Worm (Caenorhabditis elegans) whole organism, mixed stage, embryonic: ENCODE measurements around the gene F55C9.11.

Experiments used
- bed-3 ChIP-seq: fragments of 200-800 bp; sonication (Bioruptor generic); optimal IDR thresholded peaks from 3 replicates; lab custom pipeline; 2018; ENCODE audit warnings: mild to moderate bottlenecking, missing genetic modification characterization, moderate library complexity, missing compliant biosample characterization
- blmp-1 ChIP-seq: fragments of 150-350 bp; optimal IDR thresholded peaks from 2 replicates; lab custom pipeline; 2014; ENCODE audit warnings: missing biosample characterization, missing genetic modification characterization
- ceh-39 ChIP-seq: fragments of 150-350 bp; optimal IDR thresholded peaks from 2 replicates; lab custom pipeline; 2014; ENCODE audit warnings: missing biosample characterization, missing genetic modification characterization
- ceh-43 ChIP-seq: fragments of 200-800 bp; sonication (Bioruptor generic); optimal IDR thresholded peaks from 2 replicates; lab custom pipeline; 2018; ENCODE audit warnings: mild to moderate bottlenecking, missing genetic modification characterization, moderate library complexity, missing compliant biosample characterization
- ceh-83 ChIP-seq: fragments of 200-800 bp; sonication (Bioruptor generic); optimal IDR thresholded peaks from 2 replicates; lab custom pipeline; 2018; ENCODE audit warnings: mild to moderate bottlenecking, missing genetic modification characterization, missing compliant biosample characterization
- ces-1 ChIP-seq: fragments of 150-350 bp; optimal IDR thresholded peaks from 2 replicates; lab custom pipeline; 2014; ENCODE audit warnings: missing biosample characterization, missing genetic modification reagents, missing genetic modification characterization
- cnd-1 ChIP-seq: fragments of 200-800 bp; sonication (Bioruptor generic); optimal IDR thresholded peaks from 2 replicates; lab custom pipeline; 2018; ENCODE audit warnings: mild to moderate bottlenecking, missing genetic modification characterization, missing compliant biosample characterization
- drap-1 ChIP-seq: fragments of 200-800 bp; sonication (Bioruptor generic); optimal IDR thresholded peaks from 3 replicates; lab custom pipeline; 2018; ENCODE audit warnings: mild to moderate bottlenecking, missing genetic modification characterization, missing compliant biosample characterization
- elt-1 ChIP-seq: sonication (generic microtip); optimal IDR thresholded peaks from 2 replicates; lab custom pipeline; 2017; ENCODE audit warnings: missing genetic modification characterization, mild to moderate bottlenecking, missing compliant biosample characterization, antibody characterized with exemption, moderate library complexity, borderline replicate concordance; ENCODE audit not compliant: insufficient read depth
- elt-3 ChIP-seq: fragments of 150-350 bp; optimal IDR thresholded peaks from 2 replicates; lab custom pipeline; 2014; ENCODE audit warnings: missing biosample characterization, missing genetic modification characterization
- ham-2 ChIP-seq: fragments of 200-800 bp; sonication (Bioruptor generic); optimal IDR thresholded peaks from 2 replicates; lab custom pipeline; 2018; ENCODE audit warnings: mild to moderate bottlenecking, missing genetic modification characterization, missing compliant biosample characterization
- hlh-1 ChIP-seq: fragments of 150-350 bp; optimal IDR thresholded peaks from 2 replicates; lab custom pipeline; 2014; ENCODE audit warnings: missing biosample characterization, missing genetic modification reagents, missing genetic modification characterization
- lin-13 ChIP-seq: fragments of 150-350 bp; optimal IDR thresholded peaks from 2 replicates; lab custom pipeline; 2014; ENCODE audit warnings: missing biosample characterization, missing genetic modification characterization
- lin-32 ChIP-seq: fragments of 200-800 bp; sonication (Bioruptor generic); optimal IDR thresholded peaks from 2 replicates; lab custom pipeline; 2018; ENCODE audit warnings: mild to moderate bottlenecking, missing genetic modification characterization, missing compliant biosample characterization
- lsy-2 ChIP-seq: fragments of 150-350 bp; optimal IDR thresholded peaks from 2 replicates; lab custom pipeline; 2014; ENCODE audit warnings: missing biosample characterization, missing genetic modification characterization
- mab-5 ChIP-seq: fragments of 150-350 bp; optimal IDR thresholded peaks from 2 replicates; lab custom pipeline; 2014; ENCODE audit warnings: missing biosample characterization, missing genetic modification characterization
- mls-2 ChIP-seq: sonication (generic microtip); optimal IDR thresholded peaks from 2 replicates; lab custom pipeline; 2016; ENCODE audit warnings: mild to moderate bottlenecking, missing genetic modification characterization, moderate library complexity, missing compliant biosample characterization
- nhr-12 ChIP-seq: fragments of 150-350 bp; optimal IDR thresholded peaks from 2 replicates; lab custom pipeline; 2014; ENCODE audit warnings: missing biosample characterization, missing genetic modification characterization
- nhr-2 ChIP-seq: fragments of 150-350 bp; optimal IDR thresholded peaks from 2 replicates; lab custom pipeline; 2014; ENCODE audit warnings: missing biosample characterization, missing genetic modification characterization
- nhr-237 ChIP-seq: fragments of 150-350 bp; optimal IDR thresholded peaks from 2 replicates; lab custom pipeline; 2014; ENCODE audit warnings: missing biosample characterization, missing genetic modification characterization
- nhr-28 ChIP-seq: fragments of 150-350 bp; optimal IDR thresholded peaks from 2 replicates; lab custom pipeline; 2014; ENCODE audit warnings: missing biosample characterization, missing genetic modification characterization
- nhr-76 ChIP-seq: sonication (generic microtip); optimal IDR thresholded peaks from 2 replicates; lab custom pipeline; 2017; ENCODE audit warnings: missing biosample characterization, missing genetic modification characterization
- pha-4 ChIP-seq: fragments of 150-350 bp; optimal IDR thresholded peaks from 2 replicates; lab custom pipeline; 2018; ENCODE audit warnings: missing biosample characterization, missing genetic modification reagents, missing genetic modification characterization
- sem-2 ChIP-seq: fragments of 200-800 bp; sonication (Bioruptor generic); optimal IDR thresholded peaks from 2 replicates; lab custom pipeline; 2018; ENCODE audit warnings: mild to moderate bottlenecking, missing genetic modification characterization, missing compliant biosample characterization
- snpc-4 ChIP-seq: fragments of 150-350 bp; optimal IDR thresholded peaks from 2 replicates; lab custom pipeline; 2014; ENCODE audit warnings: missing biosample characterization, missing genetic modification characterization
- sptf-1 ChIP-seq: sonication (generic microtip); optimal IDR thresholded peaks from 2 replicates; lab custom pipeline; 2017; ENCODE audit warnings: mild to moderate bottlenecking, missing genetic modification characterization, moderate library complexity, missing compliant biosample characterization
- tbx-8 ChIP-seq: fragments of 200-800 bp; sonication (Bioruptor generic); optimal IDR thresholded peaks from 2 replicates; lab custom pipeline; 2018; ENCODE audit warnings: mild to moderate bottlenecking, missing genetic modification characterization, moderate library complexity, missing compliant biosample characterization
- unc-120 ChIP-seq: sonication (generic microtip); optimal IDR thresholded peaks from 2 replicates; lab custom pipeline; 2017; ENCODE audit warnings: missing genetic modification characterization, missing compliant biosample characterization; ENCODE audit not compliant: poor library complexity, severe bottlenecking
- unc-39 ChIP-seq: fragments of 150-350 bp; optimal IDR thresholded peaks from 2 replicates; lab custom pipeline; 2014; ENCODE audit warnings: missing biosample characterization, missing genetic modification characterization
- unc-62 ChIP-seq: fragments of 150-350 bp; optimal IDR thresholded peaks from 2 replicates; lab custom pipeline; 2014; ENCODE audit warnings: missing biosample characterization, missing genetic modification reagents, missing genetic modification characterization
- zip-8 ChIP-seq: fragments of 150-350 bp; optimal IDR thresholded peaks from 2 replicates; lab custom pipeline; 2014; ENCODE audit warnings: missing biosample characterization, missing genetic modification characterization
- ztf-11 ChIP-seq: fragments of 150-350 bp; optimal IDR thresholded peaks from 2 replicates; lab custom pipeline; 2014; ENCODE audit warnings: missing biosample characterization, missing genetic modification characterization

Gene F55C9.11

ce11 chrV:19309591-19309990 lies at the start of gene F55C9.11:
Gene F55C9.11 (minus strand): TSS chrV:19309691.
- TF ChIP-seq ces-1 (GFP tag; lab: Kevin White, UChicago) (no peak), mab-5 (tag; lab: Kevin White, UChicago) (no peak), pha-4 (tag; lab: Kevin White, UChicago) (no peak)

- TF ChIP-seq unc-39 (no peak), nhr-28 (tag; lab: Kevin White, UChicago) (no peak), ces-1 (GFP tag; lab: Kevin White, UChicago) (peak; percentile 76), lin-32 (no peak), hlh-1 (peak; percentile 44)
Observed at ce11 chrV:19358039-19358438, 48.5 kb upstream of the F55C9.11 start.

ce11 chrV:19356717-19357116 lies 47.2 kb upstream of the F55C9.11 start:
- TF ChIP-seq unc-62 = no peak
- peak; percentile 66 for TF ChIP-seq ceh-43 (GFP tag; lab: Kevin White, UChicago)
- TF ChIP-seq ztf-11 (tag; lab: Kevin White, UChicago) = no peak

ce11 chrV:19355219-19355618 lies 45.7 kb upstream of the F55C9.11 start:
- TF ChIP-seq ceh-83 (GFP tag; lab: Kevin White, UChicago) (no peak), mls-2 (no peak), blmp-1 (tag; lab: Kevin White, UChicago) (no peak), nhr-2 (no peak), elt-3 (tag; lab: Kevin White, UChicago) (no peak), unc-62 (no peak), lsy-2 (tag; lab: Kevin White, UChicago) (no peak), ztf-11 (tag; lab: Kevin White, UChicago) (no peak), nhr-12 (tag; lab: Kevin White, UChicago) (no peak), zip-8 (tag; lab: Kevin White, UChicago) (no peak), ceh-43 (GFP tag; lab: Kevin White, UChicago) (no peak), elt-1 (tag; lab: Kevin White, UChicago) (no peak)

- TF ChIP-seq ces-1 (GFP tag; lab: Kevin White, UChicago) (peak; percentile 88), elt-3 (tag; lab: Kevin White, UChicago) (no peak), cnd-1 (tag; lab: Kevin White, UChicago) (no peak), nhr-12 (tag; lab: Kevin White, UChicago) (no peak)
Observed at ce11 chrV:19354506-19354905, 45.0 kb upstream of the F55C9.11 start.

- TF ChIP-seq snpc-4 (tag; lab: Kevin White, UChicago) = no peak
- no peak for TF ChIP-seq ceh-43 (GFP tag; lab: Kevin White, UChicago)
- no peak for TF ChIP-seq tbx-8 (GFP tag; lab: Kevin White, UChicago)
- TF ChIP-seq ceh-83 (GFP tag; lab: Kevin White, UChicago) = no peak
- no peak for TF ChIP-seq nhr-76 (tag; lab: Kevin White, UChicago)
- no peak for TF ChIP-seq pha-4 (tag; lab: Kevin White, UChicago)
- no peak for TF ChIP-seq mls-2
- TF ChIP-seq ham-2 (GFP tag; lab: Kevin White, UChicago) = no peak
- no peak for TF ChIP-seq nhr-237 (tag; lab: Kevin White, UChicago)
- no peak for TF ChIP-seq ceh-39 (tag; lab: Kevin White, UChicago)
- TF ChIP-seq sem-2 (GFP tag; lab: Kevin White, UChicago) = no peak
- TF ChIP-seq mab-5 (tag; lab: Kevin White, UChicago) = no peak
- TF ChIP-seq drap-1 (GFP tag; lab: Kevin White, UChicago) = no peak
Observed at ce11 chrV:19351944-19352343, 42.5 kb upstream of the F55C9.11 start.

ce11 chrV:19337333-19337732 lies 27.8 kb upstream of the F55C9.11 start:
- TF ChIP-seq cnd-1 (tag; lab: Kevin White, UChicago) = no peak
- no peak for TF ChIP-seq unc-120 (tag; lab: Kevin White, UChicago)
- no peak for TF ChIP-seq sptf-1 (tag; lab: Kevin White, UChicago)
- no peak for TF ChIP-seq elt-1 (tag; lab: Kevin White, UChicago)
- no peak for TF ChIP-seq drap-1 (GFP tag; lab: Kevin White, UChicago)
- no peak for TF ChIP-seq bed-3 (GFP tag; lab: Kevin White, UChicago)
- TF ChIP-seq nhr-12 (tag; lab: Kevin White, UChicago) = no peak
- TF ChIP-seq ceh-39 (tag; lab: Kevin White, UChicago) = no peak
- no peak for TF ChIP-seq mls-2
- TF ChIP-seq ham-2 (GFP tag; lab: Kevin White, UChicago) = no peak
- no peak for TF ChIP-seq hlh-1
- no peak for TF ChIP-seq lin-13 (tag; lab: Kevin White, UChicago)
- TF ChIP-seq ztf-11 (tag; lab: Kevin White, UChicago) = no peak
- TF ChIP-seq lsy-2 (tag; lab: Kevin White, UChicago) = no peak
- TF ChIP-seq pha-4 (tag; lab: Kevin White, UChicago) = no peak
